Fruit fly (Drosophila melanogaster) whole organism, embryonic: Measurements from ENCODE around the gene CG9737.
A peak's percentile ranks its signal among the peaks of the same experiment; 100 is the strongest.

Source experiments
- BEAF-32 ChIP-seq: fragments of 200-800 bp; sonication (Bioruptor generic); optimal IDR thresholded peaks from 3 replicates; lab custom pipeline; 2017; ENCODE audit warnings: missing biosample characterization, missing genetic modification characterization, mild to moderate bottlenecking, moderate library complexity, missing genetic modification reagents
- CG10147 ChIP-seq: fragments of 200-800 bp; sonication (Bioruptor generic); optimal IDR thresholded peaks from 2 replicates; lab custom pipeline; 2019; ENCODE audit warnings: missing biosample characterization, mild to moderate bottlenecking, missing genetic modification characterization, moderate library complexity
- CG10209 ChIP-seq: fragments of 200-800 bp; sonication (Bioruptor generic); optimal IDR thresholded peaks from 3 replicates; lab custom pipeline; 2017; ENCODE audit warnings: missing biosample characterization, mild to moderate bottlenecking, missing genetic modification characterization, missing genetic modification reagents
- CG10274 ChIP-seq: fragments of 200-800 bp; sonication (Bioruptor generic); optimal IDR thresholded peaks from 3 replicates; lab custom pipeline; 2017; ENCODE audit warnings: missing biosample characterization, mild to moderate bottlenecking, missing genetic modification characterization
- CG11085 ChIP-seq: fragments of 200-800 bp; sonication (Bioruptor generic); IDR thresholded peaks from 2 replicates; pipeline ENCODE4 v1.3.6; 2022; ENCODE audit warnings: missing biosample characterization, missing genetic modification characterization
- CG11560 ChIP-seq: fragments of 200-800 bp; sonication (Bioruptor generic); IDR thresholded peaks from 3 replicates; pipeline ENCODE4 v1.3.6; 2022; ENCODE audit warnings: missing biosample characterization, missing genetic modification characterization
- CG12659 ChIP-seq: fragments of 200-800 bp; sonication (Bioruptor generic); optimal IDR thresholded peaks from 3 replicates; lab custom pipeline; 2017; ENCODE audit warnings: mild to moderate bottlenecking, missing biosample characterization, missing genetic modification reagents, missing genetic modification characterization
- CG12769 ChIP-seq: fragments of 200-800 bp; sonication (Bioruptor generic); optimal IDR thresholded peaks from 2 replicates; lab custom pipeline; 2019; ENCODE audit warnings: missing biosample characterization, mild to moderate bottlenecking, missing genetic modification characterization, moderate library complexity
- CG12942 ChIP-seq: fragments of 200-800 bp; sonication (Bioruptor generic); optimal IDR thresholded peaks from 3 replicates; lab custom pipeline; 2016; ENCODE audit warnings: missing biosample characterization, missing genetic modification characterization
- CG17385 ChIP-seq: fragments of 200-800 bp; sonication (Bioruptor generic); optimal IDR thresholded peaks from 3 replicates; lab custom pipeline; 2018; ENCODE audit warnings: missing biosample characterization, mild to moderate bottlenecking, missing genetic modification characterization
- CG1832 ChIP-seq: fragments of 200-800 bp; sonication (Bioruptor generic); optimal IDR thresholded peaks from 2 replicates; lab custom pipeline; 2017; ENCODE audit warnings: missing biosample characterization, mild to moderate bottlenecking, missing genetic modification characterization, inconsistent platforms
- CG18619 ChIP-seq: fragments of 200-800 bp; sonication (Bioruptor generic); optimal IDR thresholded peaks from 3 replicates; lab custom pipeline; 2017; ENCODE audit warnings: missing biosample characterization, mild to moderate bottlenecking, missing genetic modification characterization
- CG2129 ChIP-seq: fragments of 200-800 bp; sonication (Bioruptor generic); IDR thresholded peaks from 2 replicates; pipeline ENCODE4 v1.3.6; 2022; ENCODE audit warnings: missing biosample characterization, missing genetic modification characterization; ENCODE audit not compliant: partially characterized antibody
- CG3163 ChIP-seq: fragments of 200-800 bp; sonication (Bioruptor generic); optimal IDR thresholded peaks from 3 replicates; lab custom pipeline; 2016; ENCODE audit warnings: missing biosample characterization, missing genetic modification characterization
- CG3407 ChIP-seq: fragments of 200-800 bp; sonication (Bioruptor generic); optimal IDR thresholded peaks from 2 replicates; lab custom pipeline; 2018; ENCODE audit warnings: missing biosample characterization, mild to moderate bottlenecking, missing genetic modification characterization
- CG4282 ChIP-seq: fragments of 200-800 bp; sonication (Bioruptor generic); optimal IDR thresholded peaks from 2 replicates; lab custom pipeline; 2016; ENCODE audit warnings: missing biosample characterization, missing genetic modification characterization
- CG43689 ChIP-seq: fragments of 200-800 bp; sonication (Bioruptor generic); IDR thresholded peaks from 2 replicates; pipeline ENCODE4 v1.3.6; 2022; ENCODE audit warnings: missing biosample characterization, missing genetic modification characterization
- CG4707 ChIP-seq: fragments of 200-800 bp; sonication (Bioruptor generic); optimal IDR thresholded peaks from 2 replicates; lab custom pipeline; 2018; ENCODE audit warnings: missing biosample characterization, mild to moderate bottlenecking, missing genetic modification characterization, moderate library complexity
- CG6854 ChIP-seq: fragments of 200-800 bp; sonication (Bioruptor generic); optimal IDR thresholded peaks from 3 replicates; lab custom pipeline; 2017; ENCODE audit warnings: missing biosample characterization, mild to moderate bottlenecking, missing genetic modification characterization
- CG9215 ChIP-seq: fragments of 200-800 bp; sonication (Bioruptor generic); IDR thresholded peaks from 2 replicates; pipeline ENCODE4 v1.3.6; 2022; ENCODE audit warnings: missing biosample characterization, missing genetic modification characterization
- CG9437 ChIP-seq: fragments of 200-800 bp; sonication (Bioruptor generic); optimal IDR thresholded peaks from 2 replicates; lab custom pipeline; 2018; ENCODE audit warnings: missing biosample characterization, mild to moderate bottlenecking, missing genetic modification characterization
- CkIIα-i1 ChIP-seq: fragments of 200-800 bp; sonication (Bioruptor generic); IDR thresholded peaks from 2 replicates; pipeline ENCODE4 v1.3.6; 2022; ENCODE audit warnings: missing biosample characterization, missing genetic modification characterization
- HLHmδ ChIP-seq: fragments of 200-800 bp; sonication (Bioruptor generic); optimal IDR thresholded peaks from 2 replicates; lab custom pipeline; 2018; ENCODE audit warnings: missing biosample characterization, mild to moderate bottlenecking, missing genetic modification characterization, moderate library complexity
- MTF-1 ChIP-seq: fragments of 200-800 bp; sonication (Bioruptor generic); optimal IDR thresholded peaks from 2 replicates; lab custom pipeline; 2018; ENCODE audit warnings: missing biosample characterization, mild to moderate bottlenecking, missing genetic modification characterization, borderline replicate concordance
- Med ChIP-seq: fragments of 200-800 bp; sonication (Bioruptor generic); peaks from one replicate; lab custom pipeline; 2016; ENCODE audit warnings: missing biosample characterization, missing genetic modification characterization, mild to moderate bottlenecking, inconsistent platforms, moderate library complexity
- Pdp1 ChIP-seq, 2 experiments: fragments of 200-800 bp; sonication (Bioruptor generic); optimal IDR thresholded peaks; 3 replicates each; lab custom pipeline; 2016; ENCODE audit warnings: missing biosample characterization in 2 of 2, missing genetic modification characterization in 2 of 2, mild to moderate bottlenecking in 1 of 2, moderate library complexity in 1 of 2
- al ChIP-seq: fragments of 200-800 bp; sonication (Bioruptor generic); IDR thresholded peaks from 2 replicates; pipeline ENCODE4 v1.3.6; 2022; ENCODE audit warnings: missing biosample characterization, missing genetic modification characterization
- amos ChIP-seq: fragments of 200-800 bp; sonication (Bioruptor generic); IDR thresholded peaks from 2 replicates; pipeline ENCODE4 v1.3.6; 2022; ENCODE audit warnings: missing biosample characterization, missing genetic modification characterization; ENCODE audit not compliant: partially characterized antibody
- ato ChIP-seq: fragments of 200-800 bp; sonication (Bioruptor generic); IDR thresholded peaks from 2 replicates; pipeline ENCODE4 v1.3.6; 2022; ENCODE audit warnings: missing biosample characterization, missing genetic modification characterization; ENCODE audit not compliant: partially characterized antibody
- crol ChIP-seq: fragments of 200-800 bp; sonication (Bioruptor generic); IDR thresholded peaks from 2 replicates; pipeline ENCODE4 v1.3.6; 2022; ENCODE audit warnings: missing biosample characterization, missing genetic modification characterization
- dan ChIP-seq: fragments of 200-800 bp; sonication (Bioruptor generic); IDR thresholded peaks from 2 replicates; pipeline ENCODE4 v1.3.6; 2022; ENCODE audit warnings: missing biosample characterization, missing genetic modification characterization
- dmrt11E ChIP-seq: fragments of 200-800 bp; sonication (Bioruptor generic); optimal IDR thresholded peaks from 3 replicates; lab custom pipeline; 2018; ENCODE audit warnings: missing biosample characterization, mild to moderate bottlenecking, missing genetic modification characterization, moderate library complexity
- eyg ChIP-seq: fragments of 200-800 bp; sonication (Bioruptor generic); optimal IDR thresholded peaks from 3 replicates; lab custom pipeline; 2016; ENCODE audit warnings: missing biosample characterization, missing genetic modification characterization
- fd64A ChIP-seq: fragments of 200-800 bp; sonication (Bioruptor generic); optimal IDR thresholded peaks from 3 replicates; lab custom pipeline; 2018; ENCODE audit warnings: missing biosample characterization, mild to moderate bottlenecking, missing genetic modification characterization
- fru ChIP-seq: fragments of >200 bp; optimal IDR thresholded peaks from 2 replicates; lab custom pipeline; 2017
- ftz-f1 ChIP-seq: fragments of 200-800 bp; sonication (Bioruptor generic); optimal IDR thresholded peaks from 2 replicates; lab custom pipeline; 2016; ENCODE audit warnings: missing biosample characterization, missing genetic modification characterization
- gfzf ChIP-seq: fragments of 200-800 bp; sonication (Bioruptor generic); optimal IDR thresholded peaks from 2 replicates; lab custom pipeline; 2016; ENCODE audit warnings: missing biosample characterization, mild to moderate bottlenecking, missing genetic modification characterization, moderate library complexity
- gsb-n ChIP-seq: fragments of 200-800 bp; sonication (Bioruptor generic); optimal IDR thresholded peaks from 3 replicates; lab custom pipeline; 2018; ENCODE audit warnings: missing biosample characterization, mild to moderate bottlenecking, missing genetic modification characterization
- hth ChIP-seq: fragments of >200 bp; optimal IDR thresholded peaks from 2 replicates; lab custom pipeline; 2017; ENCODE audit warnings: inconsistent platforms
- inv ChIP-seq: fragments of 200-800 bp; sonication (Bioruptor generic); IDR thresholded peaks from 2 replicates; pipeline ENCODE4 v1.3.6; 2022; ENCODE audit warnings: missing biosample characterization, missing genetic modification characterization; ENCODE audit not compliant: partially characterized antibody
- kni ChIP-seq: fragments of 200-800 bp; sonication (Bioruptor generic); optimal IDR thresholded peaks from 3 replicates; lab custom pipeline; 2017; ENCODE audit warnings: mild to moderate bottlenecking, missing biosample characterization, missing genetic modification reagents, missing genetic modification characterization
- maf-S ChIP-seq: fragments of 200-800 bp; sonication (Bioruptor generic); optimal IDR thresholded peaks from 2 replicates; lab custom pipeline; 2016; ENCODE audit warnings: missing biosample characterization, missing genetic modification characterization
- mirr ChIP-seq: fragments of 200-800 bp; sonication (Bioruptor generic); optimal IDR thresholded peaks from 3 replicates; lab custom pipeline; 2018; ENCODE audit warnings: missing biosample characterization, mild to moderate bottlenecking, missing genetic modification characterization
- pb ChIP-seq: fragments of 200-800 bp; sonication (Bioruptor generic); optimal IDR thresholded peaks from 3 replicates; lab custom pipeline; 2016; ENCODE audit warnings: missing biosample characterization, missing genetic modification characterization
- ranshi ChIP-seq: fragments of 200-800 bp; sonication (Bioruptor generic); IDR thresholded peaks from 2 replicates; pipeline ENCODE4 v1.3.6; 2022; ENCODE audit warnings: missing biosample characterization, missing genetic modification characterization
- ro ChIP-seq: fragments of 200-800 bp; sonication (Bioruptor generic); IDR thresholded peaks from 2 replicates; pipeline ENCODE4 v1.3.6; 2022; ENCODE audit warnings: missing biosample characterization, missing genetic modification characterization
- row ChIP-seq: fragments of 200-800 bp; sonication (Bioruptor generic); IDR thresholded peaks from 3 replicates; pipeline ENCODE4 v1.3.6; 2022; ENCODE audit warnings: missing biosample characterization, missing genetic modification characterization
- sens ChIP-seq: fragments of 200-800 bp; sonication (Bioruptor generic); peaks from one replicate; lab custom pipeline; 2016; ENCODE audit warnings: missing biosample characterization, missing genetic modification characterization
- sug ChIP-seq: fragments of 200-800 bp; optimal IDR thresholded peaks from 2 replicates; lab custom pipeline; 2019; ENCODE audit warnings: missing biosample characterization, mild to moderate bottlenecking, missing genetic modification characterization, moderate library complexity
- unpg ChIP-seq: fragments of 200-800 bp; sonication (Bioruptor generic); optimal IDR thresholded peaks from 3 replicates; lab custom pipeline; 2018; ENCODE audit warnings: missing biosample characterization, mild to moderate bottlenecking, missing genetic modification characterization, moderate library complexity
- vfl ChIP-seq: fragments of 200-800 bp; sonication (Bioruptor generic); optimal IDR thresholded peaks from 2 replicates; lab custom pipeline; 2016; ENCODE audit warnings: missing biosample characterization, missing genetic modification characterization
- zen ChIP-seq: fragments of 200-800 bp; sonication (Bioruptor generic); optimal IDR thresholded peaks from 3 replicates; lab custom pipeline; 2018; ENCODE audit warnings: missing biosample characterization, mild to moderate bottlenecking, missing genetic modification characterization, moderate library complexity

The CG9737 gene

dm6 chr3R:30263708-30264107 lies 20.6 kb upstream of the CG9737 start (continued):
- TF ChIP-seq CG12942 (GFP tag; lab: Kevin White, UChicago) = no peak
- TF ChIP-seq BEAF-32 (GFP tag; lab: Kevin White, UChicago) = no peak
- TF ChIP-seq Med (GFP tag; lab: Kevin White, UChicago) = peak; percentile 48
- TF ChIP-seq gfzf = no peak
- peak; percentile 58 for TF ChIP-seq gsb-n
- TF ChIP-seq amos (GFP tag; lab: Robert Waterston, UW) = no peak
- no peak for TF ChIP-seq CG17385 (GFP tag; lab: Kevin White, UChicago)
- TF ChIP-seq eyg (GFP tag; lab: Kevin White, UChicago) = no peak
- no peak for TF ChIP-seq CG2129 (GFP tag; lab: Robert Waterston, UW)
- no peak for TF ChIP-seq CG1832
- TF ChIP-seq unpg = peak; percentile 55
- TF ChIP-seq mirr (GFP tag; lab: Kevin White, UChicago) = no peak
- TF ChIP-seq dmrt11E (tag; lab: Kevin White, UChicago) = peak; percentile 75
- no peak for TF ChIP-seq inv (GFP tag; lab: Robert Waterston, UW)
- TF ChIP-seq CG12769 (tag; lab: Kevin White, UChicago) = no peak
- TF ChIP-seq ftz-f1 (GFP tag; lab: Kevin White, UChicago) = no peak
- no peak for TF ChIP-seq fru (lab: Kevin White, UChicago)
- TF ChIP-seq dan (GFP tag; lab: Robert Waterston, UW) = no peak
- peak; percentile 15; the same call in 1 of the 2 replicates for TF ChIP-seq ranshi (GFP tag; lab: Robert Waterston, UW)
- no peak for TF ChIP-seq CG10274
- TF ChIP-seq sens = peak; percentile 94
- TF ChIP-seq CG4282 (GFP tag; lab: Kevin White, UChicago) = no peak
- no peak for TF ChIP-seq CG3163 (GFP tag; lab: Kevin White, UChicago)
- TF ChIP-seq sug (tag; lab: Kevin White, UChicago) = no peak
- no peak for TF ChIP-seq ato
- no peak for TF ChIP-seq CG9215
- no peak for TF ChIP-seq CG6854
- TF ChIP-seq vfl (GFP tag; lab: Kevin White, UChicago) = no peak
- TF ChIP-seq CG10209 (GFP tag; lab: Kevin White, UChicago) = peak; percentile 26
- no peak for TF ChIP-seq maf-S (GFP tag; lab: Kevin White, UChicago)
- TF ChIP-seq CG10147 = no peak
- TF ChIP-seq CG11085 (GFP tag; lab: Robert Waterston, UW) = no peak
- TF ChIP-seq fd64A (GFP tag; lab: Kevin White, UChicago) = no peak
- TF ChIP-seq pb (GFP tag; lab: Kevin White, UChicago) = no peak
- no peak for TF ChIP-seq CG18619
- no peak for TF ChIP-seq CG4707 (GFP tag; lab: Kevin White, UChicago)
- TF ChIP-seq MTF-1 (GFP tag; lab: Kevin White, UChicago) = no peak
- TF ChIP-seq CkIIα-i1 (GFP tag; lab: Robert Waterston, UW) = no peak
- TF ChIP-seq HLHmδ (GFP tag; lab: Kevin White, UChicago) = no peak
- no peak for TF ChIP-seq hth (lab: Kevin White, UChicago)
- TF ChIP-seq CG11560 = no peak
- peak; percentile 25 for TF ChIP-seq zen (tag; lab: Kevin White, UChicago)
- peak; percentile 10 for TF ChIP-seq CG3407 (GFP tag; lab: Kevin White, UChicago)
- no peak for TF ChIP-seq crol (GFP tag; lab: Robert Waterston, UW)
- no peak for TF ChIP-seq CG43689 (GFP tag; lab: Robert Waterston, UW)
- peak; percentile 66 for TF ChIP-seq row
- no peak for TF ChIP-seq CG12659 (GFP tag; lab: Kevin White, UChicago)
- no peak for TF ChIP-seq al (GFP tag; lab: Robert Waterston, UW)
- TF ChIP-seq ro (GFP tag; lab: Robert Waterston, UW) = no peak
- TF ChIP-seq Pdp1 (GFP tag; optimal IDR thresholded peaks at IDR 0.05; lab: Kevin White, UChicago) = peak; percentile 27 to 45
- TF ChIP-seq CG9437 (GFP tag; lab: Kevin White, UChicago) = no peak
- TF ChIP-seq kni (GFP tag; lab: Kevin White, UChicago) = no peak
